Worm (Caenorhabditis elegans) whole organism, L1 larva: ENCODE results near the gene C49C3.15.

Experiments used
- C16A3.4 ChIP-seq: fragments of 150-350 bp; optimal IDR thresholded peaks from 2 replicates; lab custom pipeline; 2014; ENCODE audit warnings: missing biosample characterization, missing genetic modification characterization
- F16B12.6 ChIP-seq: fragments of 150-350 bp; optimal IDR thresholded peaks from 2 replicates; lab custom pipeline; 2014; ENCODE audit warnings: missing biosample characterization, missing genetic modification characterization
- Y116A8C.19 ChIP-seq: sonication (generic microtip); optimal IDR thresholded peaks from 2 replicates; lab custom pipeline; 2016; ENCODE audit warnings: missing compliant biosample characterization, missing genetic modification characterization, borderline replicate concordance
- aly-2 ChIP-seq: fragments of 150-350 bp; optimal IDR thresholded peaks from 2 replicates; lab custom pipeline; 2014; ENCODE audit warnings: missing biosample characterization, missing genetic modification characterization
- blmp-1 ChIP-seq: fragments of 150-350 bp; optimal IDR thresholded peaks from 2 replicates; lab custom pipeline; 2014; ENCODE audit warnings: missing biosample characterization, missing genetic modification characterization
- ceh-82 ChIP-seq, 3 experiments: fragments of 150-350 bp in 1 of 3; sonication (generic microtip) in 2 of 3; optimal IDR thresholded peaks; 2 replicates each; lab custom pipeline; 2014 to 2017; ENCODE audit warnings: missing biosample characterization in 3 of 3, missing genetic modification characterization in 3 of 3
- efl-1 ChIP-seq, 4 experiments: fragments of 150-350 bp; optimal IDR thresholded peaks in 3 of 4; peaks in 1 of 4; 1 replicate in 1 of 4; 2 replicates in 3 of 4; lab custom pipeline; 2014; ENCODE audit warnings: missing biosample characterization in 2 of 4, missing genetic modification characterization in 2 of 4, missing genetic modification reagents in 2 of 4
- efl-3 ChIP-seq: fragments of 200-800 bp; sonication (Bioruptor generic); optimal IDR thresholded peaks from 2 replicates; lab custom pipeline; 2018; ENCODE audit warnings: mild to moderate bottlenecking, missing genetic modification characterization, missing compliant biosample characterization
- elt-2 ChIP-seq: sonication (generic microtip); optimal IDR thresholded peaks from 2 replicates; lab custom pipeline; 2016; ENCODE audit warnings: missing genetic modification characterization, mild to moderate bottlenecking, inconsistent platforms, missing compliant biosample characterization, missing genetic modification reagents
- elt-3 ChIP-seq, 6 experiments: fragments of 150-350 bp in 1 of 6; sonication (generic microtip); optimal IDR thresholded peaks; 2 replicates each; lab custom pipeline; 2017 to 2018; ENCODE audit warnings: missing biosample characterization in 6 of 6, missing genetic modification characterization in 6 of 6, inconsistent platforms in 1 of 6
- ets-5 ChIP-seq: fragments of 200-800 bp; sonication (Bioruptor generic); IDR thresholded peaks from 2 replicates; pipeline ENCODE4 v1.3.6; 2022; ENCODE audit warnings: missing genetic modification characterization, missing compliant biosample characterization
- hlh-17 ChIP-seq: fragments of 200-800 bp; sonication (Bioruptor generic); optimal IDR thresholded peaks from 2 replicates; lab custom pipeline; 2018; ENCODE audit warnings: missing genetic modification characterization, mild to moderate bottlenecking, missing compliant biosample characterization, moderate library complexity, borderline replicate concordance
- irx-1 ChIP-seq: sonication (generic microtip); optimal IDR thresholded peaks from 2 replicates; lab custom pipeline; 2016; ENCODE audit warnings: missing genetic modification characterization, missing compliant biosample characterization
- lin-14 ChIP-seq: fragments of 200-800 bp; sonication (Bioruptor generic); optimal IDR thresholded peaks from 2 replicates; lab custom pipeline; 2018; ENCODE audit warnings: mild to moderate bottlenecking, missing genetic modification characterization, moderate library complexity, missing compliant biosample characterization
- lin-15B ChIP-seq: fragments of 150-350 bp; sonication (generic microtip); optimal IDR thresholded peaks from 3 replicates; lab custom pipeline; 2014; ENCODE audit warnings: missing biosample characterization, missing genetic modification characterization
- lin-35 ChIP-seq, 2 experiments: fragments of 150-350 bp; optimal IDR thresholded peaks; 2 replicates each; lab custom pipeline; 2014; ENCODE audit warnings: missing biosample characterization in 2 of 2, missing genetic modification characterization in 2 of 2, missing genetic modification reagents in 2 of 2
- lir-3 ChIP-seq: sonication (generic microtip); optimal IDR thresholded peaks from 2 replicates; lab custom pipeline; 2016; ENCODE audit warnings: mild to moderate bottlenecking, missing genetic modification characterization, moderate library complexity, missing compliant biosample characterization; ENCODE audit not compliant: poor library complexity
- mep-1 ChIP-seq: fragments of 150-350 bp; optimal IDR thresholded peaks from 2 replicates; lab custom pipeline; 2014; ENCODE audit warnings: missing biosample characterization, missing genetic modification characterization
- nhr-12 ChIP-seq: sonication (generic microtip); optimal IDR thresholded peaks from 2 replicates; lab custom pipeline; 2017; ENCODE audit warnings: missing biosample characterization, missing genetic modification characterization
- nhr-20 ChIP-seq: sonication (generic microtip); optimal IDR thresholded peaks from 2 replicates; lab custom pipeline; 2016; ENCODE audit warnings: mild to moderate bottlenecking, missing genetic modification characterization, missing compliant biosample characterization
- nhr-47 ChIP-seq: sonication (generic microtip); optimal IDR thresholded peaks from 2 replicates; lab custom pipeline; 2016; ENCODE audit warnings: mild to moderate bottlenecking, missing genetic modification characterization, moderate library complexity, missing compliant biosample characterization
- nhr-71 ChIP-seq: sonication (generic microtip); optimal IDR thresholded peaks from 2 replicates; lab custom pipeline; 2016; ENCODE audit warnings: mild to moderate bottlenecking, missing genetic modification characterization, moderate library complexity, missing compliant biosample characterization
- nhr-76 ChIP-seq: sonication (generic microtip); optimal IDR thresholded peaks from 2 replicates; lab custom pipeline; 2017; ENCODE audit warnings: missing biosample characterization, missing genetic modification characterization
- nhr-77 ChIP-seq: fragments of 150-350 bp; optimal IDR thresholded peaks from 2 replicates; lab custom pipeline; 2014; ENCODE audit warnings: missing biosample characterization, missing genetic modification characterization
- nhr-84 ChIP-seq: sonication (generic microtip); optimal IDR thresholded peaks from 2 replicates; lab custom pipeline; 2017; ENCODE audit warnings: missing biosample characterization, missing genetic modification characterization
- nhr-85 ChIP-seq: sonication (generic microtip); peaks from one replicate; lab custom pipeline; 2016; ENCODE audit warnings: missing genetic modification characterization, inconsistent platforms, missing compliant biosample characterization
- rnt-1 ChIP-seq: sonication (generic microtip); optimal IDR thresholded peaks from 2 replicates; lab custom pipeline; 2016; ENCODE audit warnings: mild to moderate bottlenecking, missing genetic modification characterization, moderate library complexity, missing compliant biosample characterization
- skn-1 ChIP-seq: fragments of 150-350 bp; optimal IDR thresholded peaks from 2 replicates; lab custom pipeline; 2014; ENCODE audit warnings: missing biosample characterization, missing genetic modification characterization
- snpc-4 ChIP-seq: fragments of 150-350 bp; optimal IDR thresholded peaks from 2 replicates; lab custom pipeline; 2014; ENCODE audit warnings: missing biosample characterization, missing genetic modification characterization
- snu-23 ChIP-seq: sonication (generic microtip); optimal IDR thresholded peaks from 2 replicates; lab custom pipeline; 2016; ENCODE audit warnings: missing genetic modification characterization, missing compliant biosample characterization
- sptf-1 ChIP-seq: fragments of 150-350 bp; optimal IDR thresholded peaks from 2 replicates; lab custom pipeline; 2014; ENCODE audit warnings: missing biosample characterization, missing genetic modification characterization
- sup-37 ChIP-seq: fragments of 200-800 bp; sonication (Bioruptor generic); optimal IDR thresholded peaks from 2 replicates; lab custom pipeline; 2018; ENCODE audit warnings: mild to moderate bottlenecking, missing genetic modification characterization, missing compliant biosample characterization
- swsn-7 ChIP-seq: sonication (generic microtip); optimal IDR thresholded peaks from 2 replicates; lab custom pipeline; 2016; ENCODE audit warnings: missing genetic modification characterization, missing compliant biosample characterization
- unc-30 ChIP-seq: sonication (generic microtip); optimal IDR thresholded peaks from 2 replicates; lab custom pipeline; 2017; ENCODE audit warnings: missing biosample characterization, missing genetic modification characterization
- unc-62 ChIP-seq: fragments of 150-350 bp; optimal IDR thresholded peaks from 2 replicates; lab custom pipeline; 2014; ENCODE audit warnings: missing biosample characterization, missing genetic modification reagents, missing genetic modification characterization
- xbp-1 ChIP-seq: sonication (generic microtip); optimal IDR thresholded peaks from 2 replicates; lab custom pipeline; 2016; ENCODE audit warnings: missing genetic modification characterization, missing compliant biosample characterization
- zag-1 ChIP-seq: fragments of 150-350 bp; optimal IDR thresholded peaks from 2 replicates; lab custom pipeline; 2014; ENCODE audit warnings: missing biosample characterization, missing genetic modification characterization
- zip-4 ChIP-seq: fragments of 200-800 bp; sonication (Bioruptor generic); optimal IDR thresholded peaks from 2 replicates; lab custom pipeline; 2018; ENCODE audit warnings: mild to moderate bottlenecking, missing genetic modification characterization, moderate library complexity, missing compliant biosample characterization

C49C3.15 gene

ce11 chrIV:17380061-17380680 is 46.1 kb downstream of the C49C3.15 start, which contains the start of the genes C30H6.9 and dlat-2 (continued):
- TF ChIP-seq snu-23 (GFP tag; lab: Kevin White, UChicago) (peak; percentile 15), lir-3 (no peak), ceh-82 (tag; optimal IDR thresholded peaks at IDR 0.05; lab: Kevin White, UChicago) (no peak), nhr-47 (tag; lab: Kevin White, UChicago) (peak; percentile 24), nhr-20 (tag; lab: Kevin White, UChicago) (peak; percentile 22), nhr-85 (no peak), nhr-77 (tag; lab: Kevin White, UChicago) (no peak), mep-1 (tag; lab: Kevin White, UChicago) (no peak), irx-1 (no peak), rnt-1 (no peak), zag-1 (no peak), sup-37 (GFP tag; lab: Kevin White, UChicago) (no peak), ets-5 (GFP tag; lab: Robert Waterston, UW) (no peak), zip-4 (no peak), nhr-71 (tag; lab: Kevin White, UChicago) (no peak), Y116A8C.19 (tag; lab: Kevin White, UChicago) (no peak), blmp-1 (peak; percentile 46), elt-2 (tag; lab: Kevin White, UChicago) (no peak), swsn-7 (tag; lab: Kevin White, UChicago) (no peak), lin-35 (GFP tag; optimal IDR thresholded peaks at IDR 0.05; lab: Kevin White, UChicago) (peak; percentile 24 to 47), nhr-84 (tag; lab: Kevin White, UChicago) (no peak), xbp-1 (tag; lab: Kevin White, UChicago) (no peak), aly-2 (tag; lab: Kevin White, UChicago) (no peak), F16B12.6 (no peak), efl-3 (GFP tag; lab: Kevin White, UChicago) (no peak), lin-15B (peak; percentile 13), efl-1 (optimal IDR thresholded peaks at IDR 0.05; lab: Kevin White, UChicago) (peak; percentile 20 to 25), efl-1 (GFP tag; optimal IDR thresholded peaks at IDR 0.05 in 1 of 2; lab: Kevin White, UChicago) (peak in 1 of 2 experiments; percentile 35), snpc-4 (no peak)
- TF ChIP-seq, all 84 proteins: peak for 12

DNA sequence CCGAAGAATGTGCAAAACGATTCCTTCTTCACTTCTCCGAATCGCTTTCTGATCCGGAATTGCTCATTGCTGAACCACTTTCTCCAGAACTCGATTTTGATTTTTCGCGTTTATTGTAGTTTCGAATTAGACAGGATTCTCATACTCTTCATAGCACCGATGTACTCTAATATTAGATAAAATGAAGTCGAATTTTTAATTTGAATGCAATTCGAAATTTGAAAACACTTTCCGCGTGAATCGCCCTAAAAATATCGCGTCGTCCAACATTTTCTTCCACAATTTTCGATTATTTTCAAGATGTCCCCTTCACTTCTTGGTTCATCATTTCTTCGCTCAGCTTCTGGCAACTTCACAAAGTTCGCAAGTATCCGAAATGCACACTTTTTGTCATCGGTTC is 48.0 kb downstream of the C49C3.15 start, which contains the start of gene C30H6.8:
Gene C30H6.8, plus strand, starts transcription at position 301 of the 400 bp plus-strand sequence.
- TF ChIP-seq lin-35 (GFP tag; optimal IDR thresholded peaks at IDR 0.05; lab: Kevin White, UChicago) (no peak), ets-5 (GFP tag; lab: Robert Waterston, UW) (no peak), C16A3.4 (tag; lab: Kevin White, UChicago) (no peak), nhr-20 (tag; lab: Kevin White, UChicago) (no peak), unc-30 (tag; lab: Kevin White, UChicago) (no peak), skn-1 (tag; lab: Kevin White, UChicago) (no peak), nhr-76 (no peak), hlh-17 (GFP tag; lab: Kevin White, UChicago) (no peak), mep-1 (tag; lab: Kevin White, UChicago) (no peak), nhr-84 (tag; lab: Kevin White, UChicago) (no peak), elt-3 (tag; optimal IDR thresholded peaks at IDR 0.05; lab: Kevin White, UChicago) (no peak), unc-62 (GFP tag; lab: Kevin White, UChicago) (no peak), nhr-12 (tag; lab: Kevin White, UChicago) (no peak), nhr-77 (tag; lab: Kevin White, UChicago) (no peak)

- no peak for TF ChIP-seq lin-14 (GFP tag; lab: Kevin White, UChicago)
- no peak for TF ChIP-seq sptf-1 (tag; lab: Kevin White, UChicago)
- TF ChIP-seq, all 84 proteins: peak for 0
These were observed 49.0 kb downstream of the C49C3.15 start, which contains the start of gene C30H6.12 for ce11 chrIV:17383046-17383445. Gene C30H6.12 (plus strand): TSS chrIV:17383346.
